Worm (Caenorhabditis elegans) whole organism, mixed stage, embryonic: ENCODE results near the gene C50E3.15.

Experiments used
- elt-1 ChIP-seq: sonication (generic microtip); optimal IDR thresholded peaks from 2 replicates; lab custom pipeline; 2017; ENCODE audit warnings: missing genetic modification characterization, mild to moderate bottlenecking, missing compliant biosample characterization, antibody characterized with exemption, moderate library complexity, borderline replicate concordance; ENCODE audit not compliant: insufficient read depth
- flh-1 ChIP-seq: fragments of 200-800 bp; sonication (Bioruptor generic); optimal IDR thresholded peaks from 2 replicates; lab custom pipeline; 2018; ENCODE audit warnings: mild to moderate bottlenecking, missing genetic modification characterization, moderate library complexity, missing compliant biosample characterization
- lin-32 ChIP-seq: fragments of 200-800 bp; sonication (Bioruptor generic); optimal IDR thresholded peaks from 2 replicates; lab custom pipeline; 2018; ENCODE audit warnings: mild to moderate bottlenecking, missing genetic modification characterization, missing compliant biosample characterization
- mep-1 ChIP-seq: fragments of 150-350 bp; optimal IDR thresholded peaks from 2 replicates; lab custom pipeline; 2017; ENCODE audit warnings: missing biosample characterization, missing genetic modification reagents, missing genetic modification characterization, inconsistent platforms
- nhr-237 ChIP-seq: fragments of 150-350 bp; optimal IDR thresholded peaks from 2 replicates; lab custom pipeline; 2014; ENCODE audit warnings: missing biosample characterization, missing genetic modification characterization
- nhr-28 ChIP-seq: fragments of 150-350 bp; optimal IDR thresholded peaks from 2 replicates; lab custom pipeline; 2014; ENCODE audit warnings: missing biosample characterization, missing genetic modification characterization
- pha-4 ChIP-seq: fragments of 150-350 bp; optimal IDR thresholded peaks from 2 replicates; lab custom pipeline; 2018; ENCODE audit warnings: missing biosample characterization, missing genetic modification reagents, missing genetic modification characterization
- sptf-1 ChIP-seq: sonication (generic microtip); optimal IDR thresholded peaks from 2 replicates; lab custom pipeline; 2017; ENCODE audit warnings: mild to moderate bottlenecking, missing genetic modification characterization, moderate library complexity, missing compliant biosample characterization
- unc-120 ChIP-seq: sonication (generic microtip); optimal IDR thresholded peaks from 2 replicates; lab custom pipeline; 2017; ENCODE audit warnings: missing genetic modification characterization, missing compliant biosample characterization; ENCODE audit not compliant: poor library complexity, severe bottlenecking
- unc-39 ChIP-seq: fragments of 150-350 bp; optimal IDR thresholded peaks from 2 replicates; lab custom pipeline; 2014; ENCODE audit warnings: missing biosample characterization, missing genetic modification characterization

- TF ChIP-seq nhr-28 (tag; lab: Kevin White, UChicago): no peak
- no peak for TF ChIP-seq nhr-237 (tag; lab: Kevin White, UChicago)
- TF ChIP-seq mep-1 (tag; lab: Kevin White, UChicago): no peak
- no peak for TF ChIP-seq unc-120
- no peak for TF ChIP-seq elt-1 (tag; lab: Kevin White, UChicago)
- TF ChIP-seq lin-32: no peak
- no peak for TF ChIP-seq sptf-1 (tag; lab: Kevin White, UChicago)
- TF ChIP-seq flh-1 (GFP tag; lab: Kevin White, UChicago): no peak
- no peak for TF ChIP-seq unc-39
- TF ChIP-seq pha-4 (tag; lab: Kevin White, UChicago): no peak
Observed at ce11 chrV:7626550-7626949, 8.3 kb downstream of the C50E3.15 start, which contains the start of gene F07C4.6.
